Worm (Caenorhabditis elegans) whole organism, midembryonic: ENCODE results near the gene K02E11.6.

Source experiments
- T22C8.4 ChIP-seq: fragments of 200-800 bp; sonication (Bioruptor generic); IDR thresholded peaks from 2 replicates; pipeline ENCODE4 v1.3.6; 2022; ENCODE audit warnings: missing genetic modification characterization, missing compliant biosample characterization
- klf-2 ChIP-seq: fragments of 200-800 bp; sonication (Bioruptor generic); conservative IDR thresholded peaks from 2 replicates; pipeline ENCODE4 v1.3.6; 2022; ENCODE audit warnings: missing genetic modification reagents, missing genetic modification characterization, missing compliant biosample characterization
- med-1 ChIP-seq: sonication (generic microtip); optimal IDR thresholded peaks from 2 replicates; lab custom pipeline; 2017; ENCODE audit warnings: missing genetic modification characterization, mild to moderate bottlenecking, missing compliant biosample characterization, antibody characterized with exemption, missing genetic modification reagents; ENCODE audit not compliant: insufficient read depth
- ref-1 ChIP-seq: fragments of 200-800 bp; sonication (Bioruptor generic); conservative IDR thresholded peaks from 2 replicates; pipeline ENCODE4 v1.3.6; 2022; ENCODE audit warnings: missing genetic modification reagents, missing genetic modification characterization, missing compliant biosample characterization
- tab-1 ChIP-seq: fragments of 200-800 bp; sonication (Bioruptor generic); IDR thresholded peaks from 2 replicates; pipeline ENCODE4 v1.3.6; 2022; ENCODE audit warnings: missing genetic modification characterization, missing compliant biosample characterization
- ztf-23 ChIP-seq: fragments of 200-800 bp; sonication (Bioruptor generic); IDR thresholded peaks from 2 replicates; pipeline ENCODE4 v1.3.6; 2022; ENCODE audit warnings: missing genetic modification reagents, missing genetic modification characterization, missing compliant biosample characterization

DNA sequence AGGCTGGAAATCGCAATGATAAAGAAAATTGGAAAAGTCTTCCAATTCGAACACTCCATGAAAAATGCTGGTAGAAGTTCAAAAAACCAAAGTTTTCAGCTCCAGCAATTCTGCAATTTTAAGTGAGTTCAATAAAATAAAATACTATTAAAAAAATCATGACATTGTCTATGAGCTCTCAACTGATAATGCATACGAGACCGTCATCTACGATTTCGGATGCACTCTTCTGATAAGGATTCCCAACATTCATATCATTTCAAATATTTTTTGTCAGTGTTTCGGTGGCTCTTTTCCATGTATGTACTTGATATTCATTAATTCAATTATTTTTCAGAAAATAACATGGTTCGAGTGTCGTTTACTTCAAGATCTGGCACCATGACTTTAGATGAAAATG lies 52.5 kb downstream of the K02E11.6 start, which contains the start of gene F14D7.6:
- TF ChIP-seq ztf-23 (no peak), klf-2 (no peak), ref-1 (GFP tag; lab: Robert Waterston, UW) (no peak), tab-1 (GFP tag; lab: Robert Waterston, UW) (no peak), T22C8.4 (no peak), med-1 (no peak)
